Worm (Caenorhabditis elegans) whole organism, young adult: ENCODE measurements around the gene cal-8.

Source experiments
- B0035.1 ChIP-seq: sonication (generic microtip); optimal IDR thresholded peaks from 2 replicates; lab custom pipeline; 2016; ENCODE audit warnings: missing genetic modification characterization, mild to moderate bottlenecking, missing compliant biosample characterization, missing genotype, missing genetic modification reagents
- F33H1.4 ChIP-seq: fragments of 200-800 bp; sonication (Bioruptor generic); IDR thresholded peaks from 2 replicates; pipeline ENCODE4 v1.3.6; 2022; ENCODE audit warnings: missing genetic modification reagents, missing genetic modification characterization, missing compliant biosample characterization
- F57C9.4 ChIP-seq: sonication (generic microtip); optimal IDR thresholded peaks from 2 replicates; lab custom pipeline; 2017; ENCODE audit warnings: mild to moderate bottlenecking, missing genetic modification characterization, missing compliant biosample characterization
- K12H6.12 ChIP-seq: fragments of 200-800 bp; sonication (Bioruptor generic); optimal IDR thresholded peaks from 2 replicates; lab custom pipeline; 2018; ENCODE audit warnings: mild to moderate bottlenecking, missing genetic modification characterization, missing compliant biosample characterization
- Y56A3A.18 ChIP-seq: fragments of 200-800 bp; sonication (Bioruptor generic); IDR thresholded peaks from 2 replicates; pipeline ENCODE4 v1.3.6; 2022; ENCODE audit warnings: missing genetic modification reagents, missing genetic modification characterization, missing compliant biosample characterization
- Y79H2A.3 ChIP-seq: fragments of 200-800 bp; sonication (Bioruptor generic); conservative IDR thresholded peaks from 2 replicates; pipeline ENCODE4 v1.3.6; 2022; ENCODE audit warnings: missing genetic modification reagents, missing genetic modification characterization, missing compliant biosample characterization
- ZK185.1 ChIP-seq: sonication (generic microtip); optimal IDR thresholded peaks from 2 replicates; lab custom pipeline; 2016; ENCODE audit warnings: mild to moderate bottlenecking, missing genetic modification characterization, missing compliant biosample characterization; ENCODE audit not compliant: poor library complexity, severe bottlenecking
- ama-1 ChIP-seq, 3 experiments: fragments of 150-350 bp in 1 of 3; sonication (generic microtip) in 2 of 3; optimal IDR thresholded peaks; 2 replicates each; lab custom pipeline; 2014 to 2018; ENCODE audit warnings: missing biosample characterization in 2 of 3, missing genetic modification characterization in 2 of 3, missing genetic modification reagents in 2 of 3
- aptf-2 ChIP-seq: fragments of 200-800 bp; sonication (Bioruptor generic); conservative IDR thresholded peaks from 2 replicates; pipeline ENCODE4 v1.3.6; 2022; ENCODE audit warnings: missing genetic modification reagents, missing genetic modification characterization, missing compliant biosample characterization
- atf-7 ChIP-seq: sonication (generic microtip); optimal IDR thresholded peaks from 2 replicates; lab custom pipeline; 2017; ENCODE audit warnings: mild to moderate bottlenecking, missing genetic modification characterization, missing compliant biosample characterization
- attf-3 ChIP-seq: fragments of 200-800 bp; sonication (Bioruptor generic); conservative IDR thresholded peaks from 2 replicates; pipeline ENCODE4 v1.3.6; 2022; ENCODE audit warnings: missing genetic modification reagents, missing genetic modification characterization, missing compliant biosample characterization
- attf-5 ChIP-seq: fragments of 200-800 bp; sonication (Bioruptor generic); optimal IDR thresholded peaks from 2 replicates; lab custom pipeline; 2018; ENCODE audit warnings: mild to moderate bottlenecking, missing genetic modification characterization, missing compliant biosample characterization
- bed-1 ChIP-seq: fragments of 200-800 bp; sonication (Bioruptor generic); IDR thresholded peaks from 2 replicates; pipeline ENCODE4 v1.3.6; 2022; ENCODE audit warnings: missing genetic modification reagents, missing genetic modification characterization, missing compliant biosample characterization
- ceh-100 ChIP-seq: fragments of 200-800 bp; sonication (Bioruptor generic); IDR thresholded peaks from 2 replicates; pipeline ENCODE4 v1.3.6; 2022; ENCODE audit warnings: missing genetic modification reagents, missing genetic modification characterization, missing compliant biosample characterization
- dox-1 ChIP-seq: fragments of 200-800 bp; sonication (Bioruptor generic); IDR thresholded peaks from 2 replicates; pipeline ENCODE4 v1.3.6; 2022; ENCODE audit warnings: missing genetic modification reagents, missing genetic modification characterization, missing compliant biosample characterization
- him-1 ChIP-seq: sonication (generic microtip); optimal IDR thresholded peaks from 2 replicates; lab custom pipeline; 2016; ENCODE audit warnings: missing genotype, missing genetic modification reagents, missing genetic modification characterization, missing compliant biosample characterization
- hlh-26 ChIP-seq: fragments of 200-800 bp; sonication (Bioruptor generic); conservative IDR thresholded peaks from 2 replicates; pipeline ENCODE4 v1.3.6; 2022; ENCODE audit warnings: missing genetic modification reagents, missing genetic modification characterization, missing compliant biosample characterization
- lin-26 ChIP-seq: fragments of 200-800 bp; sonication (Bioruptor generic); IDR thresholded peaks from 2 replicates; pipeline ENCODE4 v1.3.6; 2022; ENCODE audit warnings: missing genetic modification reagents, missing genetic modification characterization, missing compliant biosample characterization
- lin-35 ChIP-seq, 3 experiments: fragments of 150-350 bp in 2 of 3; sonication (generic microtip) in 1 of 3; optimal IDR thresholded peaks; 2 replicates each; lab custom pipeline; 2014 to 2018; ENCODE audit warnings: missing biosample characterization in 3 of 3, missing genetic modification characterization in 3 of 3, missing genetic modification reagents in 3 of 3
- lin-54 ChIP-seq: fragments of 200-800 bp; sonication (Bioruptor generic); optimal IDR thresholded peaks from 2 replicates; lab custom pipeline; 2018; ENCODE audit warnings: mild to moderate bottlenecking, missing genetic modification characterization, missing compliant biosample characterization
- lsl-1 ChIP-seq: fragments of 200-800 bp; sonication (Bioruptor generic); optimal IDR thresholded peaks from 2 replicates; lab custom pipeline; 2018; ENCODE audit warnings: mild to moderate bottlenecking, missing genetic modification characterization, moderate library complexity, missing compliant biosample characterization
- madf-6 ChIP-seq: fragments of 200-800 bp; sonication (Bioruptor generic); IDR thresholded peaks from 2 replicates; pipeline ENCODE4 v1.3.6; 2022; ENCODE audit warnings: missing genetic modification reagents, missing genetic modification characterization, missing compliant biosample characterization
- madf-8 ChIP-seq: fragments of 200-800 bp; sonication (Bioruptor generic); conservative IDR thresholded peaks from 2 replicates; pipeline ENCODE4 v1.3.6; 2022; ENCODE audit warnings: missing genetic modification reagents, missing genetic modification characterization, missing compliant biosample characterization
- mcd-1 ChIP-seq: fragments of 200-800 bp; sonication (Bioruptor generic); IDR thresholded peaks from 2 replicates; pipeline ENCODE4 v1.3.6; 2022; ENCODE audit warnings: missing genetic modification reagents, missing genetic modification characterization, missing compliant biosample characterization
- nhr-120 ChIP-seq: fragments of 200-800 bp; sonication (Bioruptor generic); IDR thresholded peaks from 2 replicates; pipeline ENCODE4 v1.3.6; 2022; ENCODE audit warnings: missing genetic modification characterization, missing compliant biosample characterization
- rec-8 ChIP-seq, 2 experiments: sonication (generic microtip); optimal IDR thresholded peaks; 2 replicates each; lab custom pipeline; 2016; ENCODE audit warnings: mild to moderate bottlenecking in 2 of 2, missing genetic modification characterization in 2 of 2, missing genetic modification reagents in 2 of 2, missing genotype in 2 of 2, missing biosample characterization in 1 of 2, missing compliant biosample characterization in 1 of 2, moderate library complexity in 1 of 2
- sdz-38 ChIP-seq: sonication (generic microtip); optimal IDR thresholded peaks from 2 replicates; lab custom pipeline; 2016; ENCODE audit warnings: missing genotype, missing genetic modification characterization, missing compliant biosample characterization
- snpc-4 ChIP-seq, 5 experiments: fragments of 150-350 bp in 1 of 5; sonication (generic microtip) in 4 of 5; optimal IDR thresholded peaks; 2 replicates each; lab custom pipeline; 2014 to 2018; ENCODE audit warnings: missing genetic modification characterization in 5 of 5, missing biosample characterization in 3 of 5, antibody characterized with exemption in 2 of 5, mild to moderate bottlenecking in 2 of 5, missing compliant biosample characterization in 2 of 5, missing genotype in 2 of 5, moderate library complexity in 2 of 5, missing genetic modification reagents in 1 of 5
- somi-1 ChIP-seq: fragments of 200-800 bp; sonication (Bioruptor generic); optimal IDR thresholded peaks from 2 replicates; lab custom pipeline; 2018; ENCODE audit warnings: mild to moderate bottlenecking, missing genetic modification characterization, missing compliant biosample characterization
- unc-130 ChIP-seq: sonication (generic microtip); optimal IDR thresholded peaks from 2 replicates; lab custom pipeline; 2016; ENCODE audit warnings: missing genetic modification reagents, missing genetic modification characterization, missing compliant biosample characterization
- xnd-1 ChIP-seq: sonication (generic microtip); optimal IDR thresholded peaks from 2 replicates; lab custom pipeline; 2016; ENCODE audit warnings: missing genotype, missing genetic modification reagents, missing genetic modification characterization, missing compliant biosample characterization
- ztf-28 ChIP-seq: fragments of 200-800 bp; sonication (Bioruptor generic); IDR thresholded peaks from 2 replicates; pipeline ENCODE4 v1.3.6; 2022; ENCODE audit warnings: missing genetic modification reagents, missing genetic modification characterization, missing compliant biosample characterization

Gene cal-8

DNA sequence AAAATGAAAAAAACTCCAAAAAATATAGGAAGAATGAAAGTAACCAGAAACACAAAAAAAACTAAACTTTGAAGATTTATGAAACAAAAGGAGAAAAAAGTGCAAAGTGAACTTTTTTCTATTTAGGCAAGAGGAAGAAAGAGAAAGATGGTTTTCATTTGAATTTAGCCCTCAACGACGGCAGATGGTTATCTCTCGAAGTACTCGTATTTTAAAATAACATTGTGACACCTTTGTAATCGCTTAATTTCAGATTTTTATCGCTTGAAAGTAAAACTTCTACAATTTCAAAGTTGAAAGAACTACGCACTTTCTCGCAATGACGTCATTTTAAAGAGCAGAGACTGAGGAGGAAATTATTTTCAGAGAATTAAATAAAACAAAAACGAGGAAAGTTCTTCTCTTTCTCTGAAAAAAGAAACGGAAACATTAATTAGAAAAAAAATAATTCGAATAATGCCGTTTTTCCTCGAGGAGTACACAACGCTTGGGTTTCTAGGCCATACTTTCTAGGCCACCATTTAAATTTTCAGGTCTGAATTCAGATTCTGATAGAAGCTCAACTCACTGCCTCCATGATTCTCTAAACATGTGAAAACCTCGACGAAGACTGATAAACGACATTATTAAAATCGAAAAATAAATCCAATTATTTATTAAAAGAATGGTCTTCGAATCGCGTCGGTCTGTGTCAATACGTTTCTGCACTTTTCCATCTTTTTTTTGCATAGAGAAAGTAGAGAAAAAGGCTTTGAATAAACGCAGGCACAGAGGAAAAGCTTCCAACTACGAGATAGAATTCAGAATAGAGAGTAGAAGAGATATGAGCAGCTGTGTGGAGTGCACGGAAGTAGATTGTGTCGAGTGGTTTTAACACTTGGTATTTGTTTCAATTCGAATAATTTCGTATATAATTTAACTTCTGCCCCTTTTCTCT is 29.8 kb upstream of the cal-8 start:
- TF ChIP-seq lsl-1 (peak; percentile 45), ztf-28 (GFP tag; lab: Robert Waterston, UW) (0 out of 2 replicates have a peak, but pooled peaks have one; percentile 22), F33H1.4 (GFP tag; lab: Robert Waterston, UW) (peak; percentile 42), ceh-100 (GFP tag; lab: Robert Waterston, UW) (no peak), atf-7 (tag; lab: Kevin White, UChicago) (peak; percentile 16), rec-8 (tag; optimal IDR thresholded peaks at IDR 0.05; lab: Kevin White, UChicago) (peak in 1 of 2 experiments; percentile 24), him-1 (tag; lab: Kevin White, UChicago) (peak; percentile 50), madf-6 (GFP tag; lab: Robert Waterston, UW) (peak; percentile 90), xnd-1 (tag; lab: Kevin White, UChicago) (peak; percentile 76), F57C9.4 (no peak), bed-1 (GFP tag; lab: Robert Waterston, UW) (no peak), attf-5 (GFP tag; lab: Kevin White, UChicago) (peak; percentile 1), lin-35 (GFP tag; optimal IDR thresholded peaks at IDR 0.05; lab: Kevin White, UChicago) (peak in 1 of 3 experiments; percentile 13), attf-3 (GFP tag; lab: Robert Waterston, UW) (no peak), lin-54 (GFP tag; lab: Kevin White, UChicago) (peak; percentile 4), nhr-120 (GFP tag; lab: Robert Waterston, UW) (no peak), B0035.1 (tag; lab: Kevin White, UChicago) (no peak), snpc-4 (GFP tag; optimal IDR thresholded peaks at IDR 0.05; lab: Kevin White, UChicago) (no peak), snpc-4 (tag; optimal IDR thresholded peaks at IDR 0.05; lab: Kevin White, UChicago) (peak in 1 of 4 experiments; percentile 13), dox-1 (GFP tag; lab: Robert Waterston, UW) (0 out of 2 replicates have a peak, but pooled peaks have one; percentile 39), aptf-2 (GFP tag; lab: Robert Waterston, UW) (0 out of 2 replicates have a peak, but pooled peaks have one; percentile 38), unc-130 (GFP tag; lab: Kevin White, UChicago) (peak; percentile 57), Y79H2A.3 (GFP tag; lab: Robert Waterston, UW) (no peak), K12H6.12 (tag; lab: Kevin White, UChicago) (peak; percentile 7), ZK185.1 (tag; lab: Kevin White, UChicago) (peak; percentile 65), madf-8 (GFP tag; lab: Robert Waterston, UW) (peak; percentile 88), mcd-1 (GFP tag; lab: Robert Waterston, UW) (peak; percentile 41)

DNA sequence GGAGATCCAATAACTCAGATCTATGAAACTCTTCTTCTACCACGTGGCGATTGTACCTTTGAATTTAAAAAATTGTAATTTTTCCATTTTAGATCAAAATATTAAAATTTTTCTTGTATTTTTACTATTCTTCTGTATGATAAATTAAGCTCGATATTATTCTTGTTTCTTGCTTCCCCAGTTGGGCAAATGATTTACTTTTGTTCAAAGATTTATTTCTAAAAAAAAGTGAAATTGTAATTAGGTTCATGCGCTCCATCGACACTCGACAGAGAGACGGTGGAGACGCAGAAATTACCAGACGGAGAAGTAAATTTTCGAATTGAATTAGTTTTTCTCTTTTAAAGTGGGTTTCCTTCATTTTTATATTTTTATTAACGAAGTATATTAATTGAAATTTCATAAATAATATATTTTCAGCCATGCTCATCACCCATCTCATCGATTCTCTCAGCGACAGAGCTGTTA is 24.0 kb upstream of the cal-8 start, which contains the start of gene npp-24:
Gene npp-24 (plus strand): TSS at position 51 of the 468 bp plus-strand sequence.
- TF ChIP-seq somi-1 (GFP tag; lab: Kevin White, UChicago) (no peak), Y56A3A.18 (GFP tag; lab: Robert Waterston, UW) (no peak), hlh-26 (GFP tag; lab: Robert Waterston, UW) (no peak), sdz-38 (tag; lab: Kevin White, UChicago) (no peak), ama-1 (optimal IDR thresholded peaks at IDR 0.05; lab: Kevin White, UChicago) (no peak), ama-1 (GFP tag; optimal IDR thresholded peaks at IDR 0.05; lab: Kevin White, UChicago) (no peak), lin-35 (GFP tag; optimal IDR thresholded peaks at IDR 0.05; lab: Kevin White, UChicago) (peak in 1 of 3 experiments; percentile 43), lin-26 (no peak)
